Fruit fly (Drosophila melanogaster): ENCODE data around the gene CG3527.
A peak's percentile ranks its signal among the peaks of the same experiment; 100 is the strongest.

The CG3527 gene

DNA sequence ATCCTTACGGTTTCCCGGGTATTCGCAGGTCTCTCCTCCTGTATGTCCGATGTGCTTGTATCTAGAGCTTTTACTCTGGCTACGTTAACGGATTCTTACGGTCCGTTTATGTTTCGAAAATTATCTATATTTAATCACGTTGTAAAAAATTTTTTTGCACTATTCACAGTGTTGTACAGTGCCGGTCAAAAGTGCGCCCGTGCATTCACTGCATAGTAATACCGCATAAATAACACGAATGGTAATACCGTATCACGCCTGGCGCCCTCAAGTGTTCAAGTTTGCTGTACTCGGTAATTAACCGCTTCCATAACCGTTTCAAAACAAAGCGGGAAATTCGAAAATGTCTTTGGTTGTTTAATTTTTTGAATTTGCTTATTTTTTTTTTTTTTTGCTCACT lies 2.2 kb downstream of the CG3527 start, which contains the start of gene CG11444 (continued):
- TF ChIP-seq Myb (GFP tag; optimal IDR thresholded peaks at IDR 0.05) (peak; percentile 72), CG7786 (GFP tag; optimal IDR thresholded peaks at IDR 0.05) (peak; percentile 39), CG12236 (GFP tag; optimal IDR thresholded peaks at IDR 0.05) (no peak), CG6654 (GFP tag; optimal IDR thresholded peaks at IDR 0.05) (no peak), Drgx (GFP tag; IDR thresholded peaks at IDR 0.05) (no peak), CG9797 (GFP tag; optimal IDR thresholded peaks at IDR 0.05) (peak; percentile 94), CG10462 (GFP tag; optimal IDR thresholded peaks at IDR 0.05) (no peak), ken (GFP tag; IDR thresholded peaks at IDR 0.05) (peak; percentile 73), vfl (GFP tag; optimal IDR thresholded peaks at IDR 0.05) (peak; percentile 50), fru (optimal IDR thresholded peaks at IDR 0.05) (no peak), Dip3 (GFP tag; optimal IDR thresholded peaks at IDR 0.05) (peak; percentile 43), CG7928 (GFP tag; optimal IDR thresholded peaks at IDR 0.05) (peak; percentile 7), gem (tag; optimal IDR thresholded peaks at IDR 0.05) (no peak), Hr3 (GFP tag; optimal IDR thresholded peaks at IDR 0.05) (peak; percentile 4), Ets65A (GFP tag) (peak; percentile 92), CG16815 (GFP tag; optimal IDR thresholded peaks at IDR 0.05) (no peak), CG17829 (tag; optimal IDR thresholded peaks at IDR 0.05) (peak; percentile 39), Six4 (GFP tag; optimal IDR thresholded peaks at IDR 0.05) (no peak), tio (GFP tag; optimal IDR thresholded peaks at IDR 0.05) (no peak), CG3995 (GFP tag; optimal IDR thresholded peaks at IDR 0.05) (peak; percentile 46), mam (GFP tag; optimal IDR thresholded peaks at IDR 0.05) (peak; percentile 60), ttk (GFP tag; IDR thresholded peaks at IDR 0.05) (no peak), CG32772 (GFP tag; IDR thresholded peaks at IDR 0.05) (peak; percentile 45), cwo (GFP tag; optimal IDR thresholded peaks at IDR 0.05) (no peak), CG11085 (GFP tag; IDR thresholded peaks at IDR 0.05) (no peak), vvl (GFP tag; IDR thresholded peaks at IDR 0.05) (peak; percentile 48), fd3F (GFP tag; optimal IDR thresholded peaks at IDR 0.05) (no peak), Tbp (GFP tag; optimal IDR thresholded peaks at IDR 0.05) (no peak), TFAM (GFP tag; optimal IDR thresholded peaks at IDR 0.05) (no peak), Abd-B (GFP tag; optimal IDR thresholded peaks at IDR 0.05) (peak; percentile 5), CG3407 (GFP tag; optimal IDR thresholded peaks at IDR 0.05) (no peak), insv (GFP tag; optimal IDR thresholded peaks at IDR 0.05) (peak in 1 of 2 experiments; percentile 22), CG8924 (tag; optimal IDR thresholded peaks at IDR 0.05) (peak; percentile 64), Ets97D (GFP tag; optimal IDR thresholded peaks at IDR 0.05) (peak; percentile 87), salm (tag; optimal IDR thresholded peaks at IDR 0.05) (no peak), Pdp1 (GFP tag; optimal IDR thresholded peaks at IDR 0.05) (peak; percentile 51 to 79), CG10209 (GFP tag; optimal IDR thresholded peaks at IDR 0.05) (peak; percentile 39), CG34224 (GFP tag; IDR thresholded peaks at IDR 0.05; ENCODE audit: partially characterized antibody) (0 out of 3 replicates have a peak, but pooled peaks have one; percentile 9), hkb (optimal IDR thresholded peaks at IDR 0.05) (no peak), hkb (GFP tag; IDR thresholded peaks at IDR 0.05) (no peak), btn (GFP tag; optimal IDR thresholded peaks at IDR 0.05) (no peak), grn (GFP tag; optimal IDR thresholded peaks at IDR 0.05) (peak; percentile 63), CG3281 (GFP tag; optimal IDR thresholded peaks at IDR 0.05) (peak; percentile 9), CG9817 (tag; optimal IDR thresholded peaks at IDR 0.05) (peak; percentile 29), CG31441 (GFP tag; IDR thresholded peaks at IDR 0.05) (0 out of 2 replicates have a peak, but pooled peaks have one; percentile 12), CG33213 (GFP tag; optimal IDR thresholded peaks at IDR 0.05) (peak; percentile 88), sob (GFP tag; IDR thresholded peaks at IDR 0.05) (peak; percentile 68), CG2712 (tag; optimal IDR thresholded peaks at IDR 0.05) (peak; percentile 41), E2f2 (GFP tag; IDR thresholded peaks at IDR 0.05) (peak; percentile 93), shn (GFP tag; optimal IDR thresholded peaks at IDR 0.05) (peak; percentile 43), sim (GFP tag; IDR thresholded peaks at IDR 0.05) (no peak), Lhr (GFP tag; optimal IDR thresholded peaks at IDR 0.05) (peak; percentile 82), hth (optimal IDR thresholded peaks at IDR 0.05) (no peak)
